Fruit fly (Drosophila melanogaster): ENCODE measurements around the gene sov.

sov gene

dm6 chrX:6793390-6793789 is 37.3 kb downstream of the sov start (continued):
- TF ChIP-seq spab (GFP tag; optimal IDR thresholded peaks at IDR 0.05): peak; percentile 25
- TF ChIP-seq achi (GFP tag; optimal IDR thresholded peaks at IDR 0.05): peak; percentile 80
- peak; percentile 45 for TF ChIP-seq Smox (GFP tag; optimal IDR thresholded peaks at IDR 0.05)
- TF ChIP-seq Met (GFP tag; optimal IDR thresholded peaks at IDR 0.05): peak; percentile 62
- TF ChIP-seq CG3919 (GFP tag; optimal IDR thresholded peaks at IDR 0.05): peak; percentile 85
- peak; percentile 64 for TF ChIP-seq CG31627 (GFP tag; optimal IDR thresholded peaks at IDR 0.05)
- no peak for TF ChIP-seq CG6854 (GFP tag; optimal IDR thresholded peaks at IDR 0.05)
- peak; percentile 90 for TF ChIP-seq CG4318 (GFP tag; optimal IDR thresholded peaks at IDR 0.05)
- TF ChIP-seq fd85E (GFP tag; optimal IDR thresholded peaks at IDR 0.05): peak; percentile 26
- peak; percentile 74 for TF ChIP-seq topi (GFP tag; optimal IDR thresholded peaks at IDR 0.05)
- peak; percentile 52 for TF ChIP-seq CG11762 (GFP tag; optimal IDR thresholded peaks at IDR 0.05; ENCODE audit: insufficient read depth)
- TF ChIP-seq CG8319 (GFP tag; optimal IDR thresholded peaks at IDR 0.05): peak; percentile 58
- TF ChIP-seq svp (GFP tag): peak; percentile 74
- TF ChIP-seq Blimp-1 (GFP tag; optimal IDR thresholded peaks at IDR 0.05): no peak
- peak; percentile 56 for TF ChIP-seq esn (GFP tag; optimal IDR thresholded peaks at IDR 0.05)
- peak; percentile 67 for TF ChIP-seq cyc (GFP tag; optimal IDR thresholded peaks at IDR 0.05)
- peak; percentile 94 for TF ChIP-seq CG32006 (GFP tag; optimal IDR thresholded peaks at IDR 0.05)
- peak; percentile 28 to 72 for TF ChIP-seq salr (GFP tag; optimal IDR thresholded peaks at IDR 0.05)
- peak; percentile 56 for TF ChIP-seq CG34406 (GFP tag; optimal IDR thresholded peaks at IDR 0.05)
- peak; percentile 91 for TF ChIP-seq dac (GFP tag; optimal IDR thresholded peaks at IDR 0.05)
- TF ChIP-seq CG11294 (GFP tag; IDR thresholded peaks at IDR 0.05): peak; percentile 86
- TF ChIP-seq CG15336 (GFP tag; IDR thresholded peaks at IDR 0.05): peak; percentile 94
- peak; percentile 69 for TF ChIP-seq lz (GFP tag; optimal IDR thresholded peaks at IDR 0.05)
- peak; percentile 87 for TF ChIP-seq pdm3 (GFP tag; optimal IDR thresholded peaks at IDR 0.05)
- TF ChIP-seq Eip75B (GFP tag; optimal IDR thresholded peaks at IDR 0.05): peak; percentile 75
- peak; percentile 80 for TF ChIP-seq net (GFP tag; optimal IDR thresholded peaks at IDR 0.05)
- TF ChIP-seq Lpt (GFP tag; optimal IDR thresholded peaks at IDR 0.05): peak; percentile 90

DNA sequence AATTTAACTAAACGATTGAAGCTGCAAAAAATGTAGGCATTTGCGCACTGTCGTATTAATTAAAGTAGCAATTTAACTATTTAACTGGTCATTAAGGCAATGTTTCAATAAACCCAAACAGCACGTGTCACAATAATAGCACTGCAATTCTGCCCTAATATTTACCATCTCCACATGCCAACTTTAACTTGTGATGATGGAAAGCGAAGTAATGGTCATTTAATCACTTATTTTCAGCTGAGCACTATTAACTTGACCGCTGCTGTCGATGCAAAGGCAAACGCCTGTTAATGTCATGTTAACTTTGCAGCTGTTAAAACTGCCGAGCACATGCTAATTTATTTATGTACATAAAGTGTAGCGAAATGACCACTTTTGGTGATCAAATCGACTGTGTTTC is 38.1 kb downstream of the sov start:
- TF ChIP-seq Sox102F (GFP tag; optimal IDR thresholded peaks at IDR 0.05): peak; percentile 54
- TF ChIP-seq Eip78C (GFP tag): peak; percentile 93
- TF ChIP-seq esn (GFP tag; optimal IDR thresholded peaks at IDR 0.05): peak; percentile 67
- peak; percentile 79 for TF ChIP-seq acj6 (GFP tag; optimal IDR thresholded peaks at IDR 0.05)
- TF ChIP-seq Hr38 (GFP tag; optimal IDR thresholded peaks at IDR 0.05): no peak
- TF ChIP-seq CG34406 (GFP tag; optimal IDR thresholded peaks at IDR 0.05): peak; percentile 44
- peak in 1 of 2 experiments; percentile 26 for TF ChIP-seq ss (GFP tag; optimal IDR thresholded peaks at IDR 0.05)
- no peak for TF ChIP-seq CG6854 (GFP tag; optimal IDR thresholded peaks at IDR 0.05)
- peak; percentile 46 for TF ChIP-seq fkh (GFP tag; optimal IDR thresholded peaks at IDR 0.05)
- TF ChIP-seq svp (GFP tag): peak; percentile 80
- TF ChIP-seq CG6792 (GFP tag; optimal IDR thresholded peaks at IDR 0.05): peak; percentile 54
- TF ChIP-seq salr (GFP tag; optimal IDR thresholded peaks at IDR 0.05): peak; percentile 33 to 50
- no peak for TF ChIP-seq fd85E (GFP tag; optimal IDR thresholded peaks at IDR 0.05)
- TF ChIP-seq CG6276 (GFP tag; optimal IDR thresholded peaks at IDR 0.05): peak; percentile 65
- peak; percentile 71 for TF ChIP-seq CG11762 (GFP tag; optimal IDR thresholded peaks at IDR 0.05; ENCODE audit: insufficient read depth)
- TF ChIP-seq Met (GFP tag; optimal IDR thresholded peaks at IDR 0.05): peak; percentile 80
- peak; percentile 94 for TF ChIP-seq eg (GFP tag; IDR thresholded peaks at IDR 0.05)
- TF ChIP-seq pdm3 (GFP tag; optimal IDR thresholded peaks at IDR 0.05): peak; percentile 85
- peak; percentile 61 for TF ChIP-seq Smox (GFP tag; optimal IDR thresholded peaks at IDR 0.05)
- peak; percentile 52 for TF ChIP-seq Eip75B (GFP tag; optimal IDR thresholded peaks at IDR 0.05)
- peak; percentile 78 for TF ChIP-seq cyc (GFP tag; optimal IDR thresholded peaks at IDR 0.05)
- peak; percentile 65 for TF ChIP-seq CG10669 (GFP tag; optimal IDR thresholded peaks at IDR 0.05)
- peak; percentile 69 for TF ChIP-seq CG1621 (tag; optimal IDR thresholded peaks at IDR 0.05)
- peak; percentile 74 for TF ChIP-seq net (GFP tag; optimal IDR thresholded peaks at IDR 0.05)
- peak; percentile 76 for TF ChIP-seq CG4318 (GFP tag; optimal IDR thresholded peaks at IDR 0.05)
- TF ChIP-seq spab (GFP tag; optimal IDR thresholded peaks at IDR 0.05): peak; percentile 29
- TF ChIP-seq Hr4 (GFP tag; optimal IDR thresholded peaks at IDR 0.05): peak; percentile 87
- TF ChIP-seq CG31627 (GFP tag; optimal IDR thresholded peaks at IDR 0.05): peak; percentile 79
- peak; percentile 44 for TF ChIP-seq Sox15 (GFP tag; optimal IDR thresholded peaks at IDR 0.05)
- peak; percentile 82 for TF ChIP-seq Gug (GFP tag; IDR thresholded peaks at IDR 0.05)
- TF ChIP-seq Ets96B (tag; optimal IDR thresholded peaks at IDR 0.05): peak; percentile 50
- TF ChIP-seq achi (GFP tag; optimal IDR thresholded peaks at IDR 0.05): peak; percentile 76
- TF ChIP-seq CG11294 (GFP tag; IDR thresholded peaks at IDR 0.05): peak; percentile 74
- no peak for TF ChIP-seq Eip93F (GFP tag; optimal IDR thresholded peaks at IDR 0.05)
- TF ChIP-seq CG8632 (GFP tag; optimal IDR thresholded peaks at IDR 0.05): peak; percentile 60
- TF ChIP-seq Sox14 (GFP tag; optimal IDR thresholded peaks at IDR 0.05): peak; percentile 71
- peak; percentile 43 for TF ChIP-seq CG11902 (GFP tag; optimal IDR thresholded peaks at IDR 0.05)
- TF ChIP-seq Hr39 (GFP tag; optimal IDR thresholded peaks at IDR 0.05): peak; percentile 78
- TF ChIP-seq CG3032 (tag; optimal IDR thresholded peaks at IDR 0.05): peak; percentile 51

All from whole organism, prepupa.